Fruit fly (Drosophila melanogaster): ENCODE measurements around the gene plh.

Gene plh

dm6 chr3R:4970415-4971140, 40.3 kb downstream of the plh start (continued):
- TF ChIP-seq Eip74EF (GFP tag; optimal IDR thresholded peaks at IDR 0.05): no peak
- no peak for TF ChIP-seq CG30020 (tag; optimal IDR thresholded peaks at IDR 0.05)
- TF ChIP-seq chm (GFP tag; IDR thresholded peaks at IDR 0.05): peak; percentile 71
- no peak for TF ChIP-seq ara (GFP tag; IDR thresholded peaks at IDR 0.05)
- peak; percentile 57 for TF ChIP-seq az2 (GFP tag; optimal IDR thresholded peaks at IDR 0.05)
- no peak for TF ChIP-seq ERR (GFP tag; optimal IDR thresholded peaks at IDR 0.05)
- peak; percentile 60 for TF ChIP-seq abd-A (tag; optimal IDR thresholded peaks at IDR 0.05)
- TF ChIP-seq exex (tag; optimal IDR thresholded peaks at IDR 0.05): no peak
- TF ChIP-seq ken (GFP tag; IDR thresholded peaks at IDR 0.05): peak; percentile 64; the same call in 2 of the 3 replicates
- TF ChIP-seq crc (GFP tag; optimal IDR thresholded peaks at IDR 0.05): peak; percentile 8
- peak; percentile 70 for TF ChIP-seq HLH54F (GFP tag; optimal IDR thresholded peaks at IDR 0.05)
- TF ChIP-seq CG15696 (tag; optimal IDR thresholded peaks at IDR 0.05): peak; percentile 83
- TF ChIP-seq gro (GFP tag; optimal IDR thresholded peaks at IDR 0.05): peak; percentile 1
- peak; percentile 68 for TF ChIP-seq CG1603 (tag; optimal IDR thresholded peaks at IDR 0.05)
- TF ChIP-seq bigmax (GFP tag; optimal IDR thresholded peaks at IDR 0.05): no peak
- peak; percentile 93 for TF ChIP-seq Lhr (GFP tag; optimal IDR thresholded peaks at IDR 0.05)
- peak; percentile 62 for TF ChIP-seq Mes4 (GFP tag; optimal IDR thresholded peaks at IDR 0.05)
- peak; percentile 39 for TF ChIP-seq CG4820 (GFP tag; optimal IDR thresholded peaks at IDR 0.05)
- TF ChIP-seq ro (GFP tag; IDR thresholded peaks at IDR 0.05): no peak; the same call in 1 of the 2 replicates
- peak; percentile 55 to 78 for TF ChIP-seq chif (GFP tag; optimal IDR thresholded peaks at IDR 0.05)
- TF ChIP-seq emc (GFP tag; optimal IDR thresholded peaks at IDR 0.05): peak; percentile 51
- TF ChIP-seq Hr3 (GFP tag; optimal IDR thresholded peaks at IDR 0.05): peak; percentile 64
- peak; percentile 55 for TF ChIP-seq CG7839 (tag; optimal IDR thresholded peaks at IDR 0.05)
- TF ChIP-seq ash1 (GFP tag; optimal IDR thresholded peaks at IDR 0.05): peak; percentile 44
- TF ChIP-seq NC2β (GFP tag; optimal IDR thresholded peaks at IDR 0.05): peak; percentile 66
- peak; percentile 61 for TF ChIP-seq CG12155 (GFP tag; optimal IDR thresholded peaks at IDR 0.05)
- TF ChIP-seq insv (GFP tag; optimal IDR thresholded peaks at IDR 0.05): peak in 1 of 2 experiments; percentile 82
- TF ChIP-seq gfzf (GFP tag; optimal IDR thresholded peaks at IDR 0.05): peak; percentile 34
- TF ChIP-seq CG4730 (GFP tag; IDR thresholded peaks at IDR 0.05): peak; percentile 56
- no peak for TF ChIP-seq CG14860 (GFP tag; IDR thresholded peaks at IDR 0.05; ENCODE audit: partially characterized antibody)
- TF ChIP-seq Spps (tag; optimal IDR thresholded peaks at IDR 0.05): peak; percentile 26
- TF ChIP-seq psq (GFP tag; optimal IDR thresholded peaks at IDR 0.05): peak; percentile 6
- TF ChIP-seq Ets97D (GFP tag; optimal IDR thresholded peaks at IDR 0.05): peak; percentile 54
- no peak for TF ChIP-seq vfl (GFP tag; optimal IDR thresholded peaks at IDR 0.05)
- TF ChIP-seq CG3838 (GFP tag; optimal IDR thresholded peaks at IDR 0.05): no peak
- TF ChIP-seq CG1024 (GFP tag; IDR thresholded peaks at IDR 0.05): peak; percentile 66
- TF ChIP-seq danr (GFP tag; IDR thresholded peaks at IDR 0.05): peak; percentile 8; the same call in 1 of the 2 replicates
- peak; percentile 51; the same call in 2 of the 3 replicates for TF ChIP-seq tgo (GFP tag; IDR thresholded peaks at IDR 0.05)
- peak; percentile 66 for TF ChIP-seq CG17328 (GFP tag; IDR thresholded peaks at IDR 0.05)
- peak; percentile 25 for TF ChIP-seq CG16815 (GFP tag; optimal IDR thresholded peaks at IDR 0.05)
- TF ChIP-seq Opbp (GFP tag; IDR thresholded peaks at IDR 0.05; ENCODE audit: partially characterized antibody): peak; percentile 59
- TF ChIP-seq CG11560 (tag; IDR thresholded peaks at IDR 0.05): no peak; the same call in 2 of the 3 replicates
- peak; percentile 61 for TF ChIP-seq sug (tag; optimal IDR thresholded peaks at IDR 0.05)
- TF ChIP-seq Kr (GFP tag; optimal IDR thresholded peaks at IDR 0.05): no peak
- TF ChIP-seq slp2 (GFP tag; optimal IDR thresholded peaks at IDR 0.05): peak; percentile 38
- no peak for TF ChIP-seq crp (GFP tag; optimal IDR thresholded peaks at IDR 0.05)
- TF ChIP-seq so (GFP tag; IDR thresholded peaks at IDR 0.05): peak; percentile 63; the same call in 1 of the 3 replicates
- peak; percentile 86 for TF ChIP-seq Dbx (GFP tag; IDR thresholded peaks at IDR 0.05)
- TF ChIP-seq CG32767 (GFP tag; IDR thresholded peaks at IDR 0.05): no peak
- no peak for TF ChIP-seq schlank (tag; optimal IDR thresholded peaks at IDR 0.05)
